Worm (Caenorhabditis elegans): ENCODE data around the gene srbc-29.

DNA sequence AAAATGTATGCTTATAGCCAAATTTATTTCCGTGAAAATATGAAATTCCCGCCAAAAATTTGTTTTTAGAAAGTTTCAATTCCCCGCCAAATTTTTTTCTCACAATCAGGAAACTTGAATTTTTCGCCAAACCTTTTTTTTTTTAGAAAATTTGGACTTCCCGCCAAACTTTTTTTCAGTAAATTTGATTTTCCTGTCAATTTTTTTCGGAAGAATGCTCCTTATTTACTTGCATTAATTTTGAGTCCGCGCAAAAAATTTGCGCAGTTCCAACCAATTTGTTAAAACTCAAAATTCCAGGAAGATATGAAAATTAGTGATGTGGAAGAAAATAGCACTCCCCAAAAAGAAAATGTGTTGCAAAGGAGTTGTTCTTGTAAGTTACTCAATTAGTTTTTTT, 10.8 kb downstream of the srbc-29 start, which contains the start of gene slc-28.2:
- TF ChIP-seq nhr-28 (tag; optimal IDR thresholded peaks at IDR 0.05) (no peak), nhr-12 (tag; optimal IDR thresholded peaks at IDR 0.05) (no peak), ces-1 (GFP tag; optimal IDR thresholded peaks at IDR 0.05) (no peak)
